Fruit fly (Drosophila melanogaster) whole organism, embryonic: ENCODE results near the gene miple1.

ENCODE experiments used
- Adf1 ChIP-seq: fragments of 200-800 bp; sonication (Bioruptor generic); IDR thresholded peaks from 2 replicates; pipeline ENCODE4 v1.3.6; 2022; ENCODE audit warnings: missing biosample characterization, missing genetic modification characterization
- Atf6 ChIP-seq: fragments of 200-800 bp; sonication (Bioruptor generic); IDR thresholded peaks from 2 replicates; pipeline ENCODE4 v1.3.6; 2022; ENCODE audit warnings: missing biosample characterization, missing genetic modification characterization
- Bgb ChIP-seq: fragments of 200-800 bp; sonication (Bioruptor generic); IDR thresholded peaks from 2 replicates; pipeline ENCODE4 v1.3.6; 2022; ENCODE audit warnings: missing biosample characterization, missing genetic modification characterization; ENCODE audit not compliant: partially characterized antibody
- CG11504 ChIP-seq: fragments of 200-800 bp; sonication (Bioruptor generic); optimal IDR thresholded peaks from 3 replicates; lab custom pipeline; 2019; ENCODE audit warnings: missing biosample characterization, mild to moderate bottlenecking, missing genetic modification characterization, moderate library complexity
- CG12071 ChIP-seq: fragments of 200-800 bp; sonication (Bioruptor generic); optimal IDR thresholded peaks from 3 replicates; lab custom pipeline; 2018; ENCODE audit warnings: missing biosample characterization, mild to moderate bottlenecking, missing genetic modification characterization
- CG12391 ChIP-seq: fragments of 200-800 bp; sonication (Bioruptor generic); optimal IDR thresholded peaks from 3 replicates; lab custom pipeline; 2018; ENCODE audit warnings: missing biosample characterization, mild to moderate bottlenecking, missing genetic modification characterization, moderate library complexity
- CG13287 ChIP-seq: fragments of 200-800 bp; sonication (Bioruptor generic); IDR thresholded peaks from 2 replicates; pipeline ENCODE4 v1.3.6; 2022; ENCODE audit warnings: missing biosample characterization, missing genetic modification characterization; ENCODE audit not compliant: partially characterized antibody
- CG13894 ChIP-seq: fragments of 200-800 bp; sonication (Bioruptor generic); optimal IDR thresholded peaks from 3 replicates; lab custom pipeline; 2018; ENCODE audit warnings: missing biosample characterization, mild to moderate bottlenecking, missing genetic modification characterization, moderate library complexity
- CG14050 ChIP-seq: fragments of 200-800 bp; sonication (Bioruptor generic); IDR thresholded peaks from 3 replicates; pipeline ENCODE4 v1.3.6; 2022; ENCODE audit warnings: missing biosample characterization, missing genetic modification characterization
- CG1529 ChIP-seq: fragments of 200-800 bp; sonication (Bioruptor generic); optimal IDR thresholded peaks from 3 replicates; lab custom pipeline; 2018; ENCODE audit warnings: missing biosample characterization, missing genetic modification characterization
- CG1603 ChIP-seq: fragments of 200-800 bp; sonication (Bioruptor generic); optimal IDR thresholded peaks from 2 replicates; lab custom pipeline; 2019; ENCODE audit warnings: missing biosample characterization, mild to moderate bottlenecking, missing genetic modification characterization, moderate library complexity
- CG30403 ChIP-seq: fragments of 200-800 bp; sonication (Bioruptor generic); optimal IDR thresholded peaks from 3 replicates; lab custom pipeline; 2016; ENCODE audit warnings: missing biosample characterization, missing genetic modification characterization
- CG31441 ChIP-seq: fragments of 200-800 bp; sonication (Bioruptor generic); IDR thresholded peaks from 2 replicates; pipeline ENCODE4 v1.3.6; 2022; ENCODE audit warnings: missing biosample characterization, missing genetic modification characterization
- CG32532 ChIP-seq: fragments of 200-800 bp; sonication (Bioruptor generic); IDR thresholded peaks from 2 replicates; pipeline ENCODE4 v1.3.6; 2022; ENCODE audit warnings: missing biosample characterization, missing genetic modification characterization
- CG4282 ChIP-seq: fragments of 200-800 bp; sonication (Bioruptor generic); optimal IDR thresholded peaks from 2 replicates; lab custom pipeline; 2016; ENCODE audit warnings: missing biosample characterization, missing genetic modification characterization
- CG4424 ChIP-seq: fragments of 200-800 bp; sonication (Bioruptor generic); optimal IDR thresholded peaks from 3 replicates; lab custom pipeline; 2016; ENCODE audit warnings: missing biosample characterization, missing genetic modification characterization
- CG6272 ChIP-seq: fragments of 200-800 bp; sonication (Bioruptor generic); IDR thresholded peaks from 2 replicates; pipeline ENCODE4 v1.3.6; 2022; ENCODE audit warnings: missing biosample characterization, missing genetic modification characterization
- CG7963 ChIP-seq: fragments of 200-800 bp; sonication (Bioruptor generic); IDR thresholded peaks from 3 replicates; pipeline ENCODE4 v1.3.6; 2022; ENCODE audit warnings: missing biosample characterization, missing genetic modification characterization; ENCODE audit not compliant: partially characterized antibody
- CG9727 ChIP-seq: fragments of 200-800 bp; sonication (Bioruptor generic); optimal IDR thresholded peaks from 3 replicates; lab custom pipeline; 2017; ENCODE audit warnings: missing biosample characterization, mild to moderate bottlenecking, missing genetic modification characterization
- CoRest ChIP-seq: fragments of 200-800 bp; sonication (Bioruptor generic); optimal IDR thresholded peaks from 3 replicates; lab custom pipeline; 2018; ENCODE audit warnings: missing biosample characterization, mild to moderate bottlenecking, missing genetic modification characterization, moderate library complexity
- D19B ChIP-seq: fragments of 200-800 bp; sonication (Bioruptor generic); optimal IDR thresholded peaks from 2 replicates; lab custom pipeline; 2017; ENCODE audit warnings: missing biosample characterization, mild to moderate bottlenecking, missing genetic modification characterization
- E2f1 ChIP-seq: fragments of 200-800 bp; sonication (Bioruptor generic); IDR thresholded peaks from 2 replicates; pipeline ENCODE4 v1.3.6; 2022; ENCODE audit warnings: missing biosample characterization, missing genetic modification characterization
- Hr51 ChIP-seq, 2 experiments: fragments of 200-800 bp; sonication (Bioruptor generic); optimal IDR thresholded peaks; 2 replicates in 1 of 2; 3 replicates in 1 of 2; lab custom pipeline; 2016 to 2018; ENCODE audit warnings: missing biosample characterization in 2 of 2, missing genetic modification characterization in 2 of 2, mild to moderate bottlenecking in 1 of 2, moderate library complexity in 1 of 2
- Med ChIP-seq: fragments of 200-800 bp; sonication (Bioruptor generic); peaks from one replicate; lab custom pipeline; 2016; ENCODE audit warnings: missing biosample characterization, missing genetic modification characterization, mild to moderate bottlenecking, inconsistent platforms, moderate library complexity
- NK7.1 ChIP-seq: fragments of 200-800 bp; sonication (Bioruptor generic); optimal IDR thresholded peaks from 3 replicates; lab custom pipeline; 2016; ENCODE audit warnings: missing biosample characterization, missing genetic modification characterization
- Optix ChIP-seq: fragments of 200-800 bp; sonication (Bioruptor generic); IDR thresholded peaks from 3 replicates; pipeline ENCODE4 v1.3.6; 2022; ENCODE audit warnings: missing biosample characterization, missing genetic modification characterization
- Ravus ChIP-seq: fragments of 200-800 bp; sonication (Bioruptor generic); IDR thresholded peaks from 2 replicates; pipeline ENCODE4 v1.3.6; 2022; ENCODE audit warnings: missing biosample characterization, missing genetic modification characterization
- Taf1 ChIP-seq: fragments of 200-800 bp; sonication (Bioruptor generic); IDR thresholded peaks from 2 replicates; pipeline ENCODE4 v1.3.6; 2022; ENCODE audit warnings: missing biosample characterization, missing genetic modification characterization
- cas ChIP-seq: fragments of 200-800 bp; sonication (Bioruptor generic); IDR thresholded peaks from 2 replicates; pipeline ENCODE4 v1.3.6; 2022; ENCODE audit warnings: missing biosample characterization, missing genetic modification characterization
- ci ChIP-seq: fragments of 200-800 bp; sonication (Bioruptor generic); IDR thresholded peaks from 3 replicates; pipeline ENCODE4 v1.3.6; 2022; ENCODE audit warnings: missing biosample characterization, missing genetic modification characterization
- corto ChIP-seq: fragments of 200-800 bp; sonication (Bioruptor generic); optimal IDR thresholded peaks from 2 replicates; lab custom pipeline; 2016; ENCODE audit warnings: missing biosample characterization, mild to moderate bottlenecking, missing genetic modification characterization, moderate library complexity
- crc ChIP-seq: fragments of 200-800 bp; sonication (Bioruptor generic); optimal IDR thresholded peaks from 2 replicates; lab custom pipeline; 2016; ENCODE audit warnings: missing biosample characterization, missing genetic modification characterization
- dysf ChIP-seq: fragments of 200-800 bp; sonication (Bioruptor generic); IDR thresholded peaks from 3 replicates; pipeline ENCODE4 v1.3.6; 2022; ENCODE audit warnings: missing biosample characterization, missing genetic modification characterization
- fru ChIP-seq: fragments of >200 bp; optimal IDR thresholded peaks from 2 replicates; lab custom pipeline; 2017
- gcm ChIP-seq: fragments of 200-800 bp; sonication (Bioruptor generic); optimal IDR thresholded peaks from 2 replicates; lab custom pipeline; 2019; ENCODE audit warnings: missing biosample characterization, mild to moderate bottlenecking, missing genetic modification characterization, moderate library complexity
- grn ChIP-seq: fragments of 200-800 bp; sonication (Bioruptor generic); optimal IDR thresholded peaks from 3 replicates; lab custom pipeline; 2017; ENCODE audit warnings: missing biosample characterization, missing genetic modification characterization
- inv ChIP-seq: fragments of 200-800 bp; sonication (Bioruptor generic); IDR thresholded peaks from 2 replicates; pipeline ENCODE4 v1.3.6; 2022; ENCODE audit warnings: missing biosample characterization, missing genetic modification characterization; ENCODE audit not compliant: partially characterized antibody
- jigr1 ChIP-seq: fragments of 200-800 bp; sonication (Bioruptor generic); IDR thresholded peaks from 3 replicates; pipeline ENCODE4 v1.3.6; 2022; ENCODE audit warnings: missing biosample characterization, missing genetic modification characterization
- klu ChIP-seq: fragments of 200-800 bp; sonication (Bioruptor generic); IDR thresholded peaks from 2 replicates; pipeline ENCODE4 v1.3.6; 2022; ENCODE audit warnings: missing biosample characterization, missing genetic modification characterization
- lbe ChIP-seq: fragments of 200-800 bp; sonication (Bioruptor generic); optimal IDR thresholded peaks from 2 replicates; lab custom pipeline; 2016; ENCODE audit warnings: missing biosample characterization, mild to moderate bottlenecking, missing genetic modification characterization
- odd ChIP-seq: fragments of 200-800 bp; sonication (Bioruptor generic); optimal IDR thresholded peaks from 2 replicates; lab custom pipeline; 2017; ENCODE audit warnings: missing biosample characterization, mild to moderate bottlenecking, missing genetic modification characterization
- prd ChIP-seq, 3 experiments: fragments of >200 bp in 2 of 3; fragments of 200-800 bp in 1 of 3; sonication (Bioruptor generic) in 1 of 3; optimal IDR thresholded peaks in 2 of 3; IDR thresholded peaks in 1 of 3; 2 replicates in 2 of 3; 3 replicates in 1 of 3; pipeline versions ENCODE4 v1.3.6 to Lab custom; 2017 to 2022; ENCODE audit warnings: missing biosample characterization in 1 of 3, missing genetic modification characterization in 1 of 3
- sc ChIP-seq, 3 experiments: fragments of >200 bp in 2 of 3; fragments of 200-800 bp in 1 of 3; sonication (Bioruptor generic) in 1 of 3; optimal IDR thresholded peaks; 2 replicates in 2 of 3; 3 replicates in 1 of 3; lab custom pipeline; 2017; ENCODE audit warnings: mild to moderate bottlenecking in 1 of 3, missing biosample characterization in 1 of 3, missing genetic modification characterization in 1 of 3, missing genetic modification reagents in 1 of 3
- slbo ChIP-seq: fragments of 200-800 bp; sonication (Bioruptor generic); IDR thresholded peaks from 2 replicates; pipeline ENCODE4 v1.3.6; 2022; ENCODE audit warnings: missing biosample characterization, missing genetic modification characterization
- slp2 ChIP-seq: fragments of 200-800 bp; sonication (Bioruptor generic); optimal IDR thresholded peaks from 2 replicates; lab custom pipeline; 2016; ENCODE audit warnings: missing biosample characterization, missing genetic modification characterization
- sna ChIP-seq: fragments of 200-800 bp; sonication (Bioruptor generic); IDR thresholded peaks from 2 replicates; pipeline ENCODE4 v1.3.6; 2022; ENCODE audit warnings: missing biosample characterization, missing genetic modification characterization; ENCODE audit not compliant: partially characterized antibody
- ttk ChIP-seq: fragments of 200-800 bp; sonication (Bioruptor generic); IDR thresholded peaks from 2 replicates; pipeline ENCODE4 v2.1.2; 2022; ENCODE audit warnings: missing biosample characterization, missing genetic modification characterization
- usp ChIP-seq: fragments of >200 bp; optimal IDR thresholded peaks from 2 replicates; lab custom pipeline; 2017; ENCODE audit warnings: missing biosample characterization, missing genetic modification characterization
- wek ChIP-seq: fragments of 200-800 bp; sonication (Bioruptor generic); optimal IDR thresholded peaks from 3 replicates; lab custom pipeline; 2018; ENCODE audit warnings: missing biosample characterization, mild to moderate bottlenecking, missing genetic modification characterization, moderate library complexity

miple1 gene

dm6 chr3L:246644-247199 is 20.4 kb upstream of the miple1 start (continued):
- TF ChIP-seq Adf1 (GFP tag; lab: Robert Waterston, UW) (peak; percentile 35; the same call in 1 of the 2 replicates), Hr51 (GFP tag; optimal IDR thresholded peaks at IDR 0.05; lab: Kevin White, UChicago) (peak in 1 of 2 experiments; percentile 12), Med (GFP tag; lab: Kevin White, UChicago) (peak; percentile 94), crc (no peak), odd (no peak), CG30403 (GFP tag; lab: Kevin White, UChicago) (peak; percentile 46), CG31441 (no peak), CG14050 (GFP tag; lab: Robert Waterston, UW) (no peak; the same call in 2 of the 3 replicates), usp (GFP tag; lab: Kevin White, UChicago) (no peak), sc (optimal IDR thresholded peaks at IDR 0.05; lab: Kevin White, UChicago) (no peak), sc (GFP tag; optimal IDR thresholded peaks at IDR 0.05; lab: Kevin White, UChicago) (peak; percentile 25), CG12071 (GFP tag; lab: Kevin White, UChicago) (no peak), ci (peak; percentile 84), CG6272 (GFP tag; lab: Robert Waterston, UW) (no peak), slbo (GFP tag; lab: Robert Waterston, UW) (peak; percentile 69), Optix (GFP tag; lab: Robert Waterston, UW) (no peak), klu (GFP tag; lab: Robert Waterston, UW) (no peak), CG13894 (tag; lab: Kevin White, UChicago) (no peak), Atf6 (GFP tag; lab: Robert Waterston, UW) (no peak), cas (GFP tag; lab: Robert Waterston, UW) (0 out of 2 replicates have a peak, but pooled peaks have one; percentile 10), CG9727 (peak; percentile 35), CG11504 (tag; lab: Kevin White, UChicago) (no peak), E2f1 (peak; percentile 47; the same call in 1 of the 2 replicates), CoRest (tag; lab: Kevin White, UChicago) (no peak), corto (GFP tag; lab: Kevin White, UChicago) (no peak), grn (GFP tag; lab: Kevin White, UChicago) (no peak), D19B (no peak), dysf (GFP tag; lab: Robert Waterston, UW) (peak; percentile 53; the same call in 2 of the 3 replicates), NK7.1 (GFP tag; lab: Kevin White, UChicago) (peak; percentile 43), CG7963 (GFP tag; lab: Robert Waterston, UW) (peak; percentile 80), CG13287 (peak; percentile 66; the same call in 1 of the 2 replicates), gcm (GFP tag; lab: Kevin White, UChicago) (no peak), CG1603 (tag; lab: Kevin White, UChicago) (peak; percentile 77), CG1529 (GFP tag; lab: Kevin White, UChicago) (no peak), inv (GFP tag; lab: Robert Waterston, UW) (peak; percentile 57), prd (optimal IDR thresholded peaks at IDR 0.05; lab: Kevin White, UChicago) (no peak), prd (GFP tag; IDR thresholded peaks at IDR 0.05; lab: Robert Waterston, UW) (peak; percentile 57; the same call in 1 of the 3 replicates), CG12391 (tag; lab: Kevin White, UChicago) (no peak), jigr1 (GFP tag; lab: Robert Waterston, UW) (no peak), ttk (GFP tag; lab: Robert Waterston, UW) (no peak), CG32532 (GFP tag; lab: Robert Waterston, UW) (peak; percentile 37), lbe (GFP tag; lab: Kevin White, UChicago) (peak; percentile 38), CG4424 (GFP tag; lab: Kevin White, UChicago) (no peak), CG4282 (GFP tag; lab: Kevin White, UChicago) (no peak), wek (GFP tag; lab: Kevin White, UChicago) (no peak), fru (lab: Kevin White, UChicago) (no peak), Taf1 (GFP tag; lab: Robert Waterston, UW) (no peak), Ravus (GFP tag; lab: Robert Waterston, UW) (no peak), Bgb (GFP tag; lab: Robert Waterston, UW) (peak; percentile 75), slp2 (GFP tag; lab: Kevin White, UChicago) (peak; percentile 28), sna (GFP tag; lab: Robert Waterston, UW) (peak; percentile 51; the same call in 1 of the 2 replicates)
